Worm (Caenorhabditis elegans): Measurements from ENCODE around the gene glb-28.

The glb-28 gene

ce11 chrX:15276774-15277173, 40.3 kb downstream of the glb-28 start (continued):
- TF ChIP-seq dve-1 (tag; optimal IDR thresholded peaks at IDR 0.05; ENCODE audit: insufficient read depth) (peak; percentile 35), gei-8 (GFP tag; optimal IDR thresholded peaks at IDR 0.05) (no peak), zip-11 (GFP tag; IDR thresholded peaks at IDR 0.05) (no peak), fos-1 (tag; optimal IDR thresholded peaks at IDR 0.05) (no peak), jun-1 (tag; optimal IDR thresholded peaks at IDR 0.05) (no peak), tra-1 (GFP tag; IDR thresholded peaks at IDR 0.05) (no peak), dmd-6 (GFP tag; IDR thresholded peaks at IDR 0.05) (peak; percentile 62), unc-39 (tag; optimal IDR thresholded peaks at IDR 0.05) (no peak), ama-1 (optimal IDR thresholded peaks at IDR 0.05) (peak; percentile 12), zfp-2 (tag; optimal IDR thresholded peaks at IDR 0.05) (no peak), attf-4 (tag; optimal IDR thresholded peaks at IDR 0.05) (no peak), ceh-44 (GFP tag; IDR thresholded peaks at IDR 0.05) (no peak), lim-7 (GFP tag; IDR thresholded peaks at IDR 0.05) (no peak), ctbp-1 (GFP tag; IDR thresholded peaks at IDR 0.05) (peak; percentile 68), lin-13 (GFP tag; optimal IDR thresholded peaks at IDR 0.05) (no peak), hif-1 (tag; optimal IDR thresholded peaks at IDR 0.05) (peak in 1 of 2 experiments; percentile 26), lin-38 (GFP tag; IDR thresholded peaks at IDR 0.05) (no peak), Y75B8A.6 (GFP tag; IDR thresholded peaks at IDR 0.05) (no peak), ceh-32 (tag; optimal IDR thresholded peaks at IDR 0.05; ENCODE audit: poor library complexity) (no peak), nhr-25 (tag; optimal IDR thresholded peaks at IDR 0.05; ENCODE audit: borderline replicate concordance, insufficient read depth) (peak; percentile 84), ceh-20 (GFP tag; IDR thresholded peaks at IDR 0.05) (peak; percentile 50; the same call in 1 of the 2 replicates), mdt-29 (GFP tag; IDR thresholded peaks at IDR 0.05) (no peak), spr-3 (GFP tag; optimal IDR thresholded peaks at IDR 0.05) (no peak), nhr-48 (tag; optimal IDR thresholded peaks at IDR 0.05) (peak; percentile 85), nhr-76 (tag; optimal IDR thresholded peaks at IDR 0.05) (peak; percentile 7), unc-62 (GFP tag; optimal IDR thresholded peaks at IDR 0.05 in 1 of 2) (peak in 1 of 2 experiments; percentile 89), unc-62 (tag; optimal IDR thresholded peaks at IDR 0.05) (no peak), arid-1 (GFP tag; conservative IDR thresholded peaks at IDR 0.05) (0 out of 2 replicates have a peak, but pooled peaks have one; percentile 46), nhr-111 (GFP tag; optimal IDR thresholded peaks at IDR 0.05) (no peak), ZK337.2 (GFP tag; IDR thresholded peaks at IDR 0.05) (no peak), ces-1 (GFP tag; optimal IDR thresholded peaks at IDR 0.05) (peak; percentile 81), rbr-2 (tag; optimal IDR thresholded peaks at IDR 0.05) (peak; percentile 73), hmg-1.1 (GFP tag; IDR thresholded peaks at IDR 0.05) (peak; percentile 76), nhr-6 (tag; optimal IDR thresholded peaks at IDR 0.05) (peak; percentile 56), ztf-7 (tag; optimal IDR thresholded peaks at IDR 0.05) (peak; percentile 29), spr-1 (tag; optimal IDR thresholded peaks at IDR 0.05) (peak; percentile 14), mxl-2 (GFP tag; conservative IDR thresholded peaks at IDR 0.05) (no peak), unc-130 (GFP tag; optimal IDR thresholded peaks at IDR 0.05) (no peak), Y48G9A.11 (GFP tag; IDR thresholded peaks at IDR 0.05) (no peak), mes-2 (tag; optimal IDR thresholded peaks at IDR 0.05; ENCODE audit: poor library complexity, severe bottlenecking) (peak; percentile 60), Y105C5A.15 (GFP tag; IDR thresholded peaks at IDR 0.05) (no peak), F26F4.8 (GFP tag; conservative IDR thresholded peaks at IDR 0.05) (no peak), hlh-30 (tag; optimal IDR thresholded peaks at IDR 0.05; ENCODE audit: insufficient read depth) (peak; percentile 58), cey-2 (tag; optimal IDR thresholded peaks at IDR 0.05; ENCODE audit: borderline replicate concordance, insufficient read depth) (no peak), dmd-8 (GFP tag; IDR thresholded peaks at IDR 0.05) (no peak), lsy-2 (tag; optimal IDR thresholded peaks at IDR 0.05) (peak in 1 of 2 experiments; percentile 79), ZK546.5 (tag; optimal IDR thresholded peaks at IDR 0.05) (no peak), nhr-77 (tag; optimal IDR thresholded peaks at IDR 0.05) (peak; percentile 47), sdz-12 (GFP tag; optimal IDR thresholded peaks at IDR 0.05) (no peak), nhr-28 (tag; optimal IDR thresholded peaks at IDR 0.05) (peak; percentile 81), F37D6.2 (tag; optimal IDR thresholded peaks at IDR 0.05) (no peak)
